Worm (Caenorhabditis elegans): Measurements from ENCODE around the gene deb-1.

DNA sequence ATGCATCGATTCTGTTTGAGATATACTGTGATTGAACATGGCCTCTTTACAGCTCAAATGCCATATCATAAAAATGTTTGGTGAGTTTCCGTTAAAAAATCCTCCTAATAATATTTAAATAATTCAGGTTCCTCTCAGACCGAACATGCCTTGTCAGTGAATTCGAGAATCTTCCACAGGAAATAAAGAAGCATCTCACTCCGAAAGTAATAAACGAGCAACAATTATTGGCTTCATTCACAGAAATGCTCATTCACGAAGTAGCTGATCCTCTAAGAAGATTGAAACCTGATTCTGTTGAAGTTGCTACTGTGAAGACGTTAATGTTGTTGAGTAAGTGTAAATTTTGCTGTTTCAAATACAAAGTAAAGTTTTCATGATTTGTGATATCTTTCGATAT is 41.9 kb downstream of the deb-1 start:
- TF ChIP-seq flt-1 (GFP tag; IDR thresholded peaks at IDR 0.05) (no peak), klf-2 (GFP tag; conservative IDR thresholded peaks at IDR 0.05) (no peak), cog-1 (tag; optimal IDR thresholded peaks at IDR 0.05) (no peak), tab-1 (GFP tag; IDR thresholded peaks at IDR 0.05) (no peak), ref-1 (GFP tag; conservative IDR thresholded peaks at IDR 0.05) (no peak), med-1 (GFP tag; optimal IDR thresholded peaks at IDR 0.05; ENCODE audit: insufficient read depth) (no peak)
